Worm (Caenorhabditis elegans) whole organism, midembryonic: ENCODE measurements around the gene F44B9.2.

Experiments
- cog-1 ChIP-seq: sonication (generic microtip); optimal IDR thresholded peaks from 2 replicates; lab custom pipeline; 2016; ENCODE audit warnings: missing genetic modification characterization, missing compliant biosample characterization
- klf-2 ChIP-seq: fragments of 200-800 bp; sonication (Bioruptor generic); conservative IDR thresholded peaks from 2 replicates; pipeline ENCODE4 v1.3.6; 2022; ENCODE audit warnings: missing genetic modification reagents, missing genetic modification characterization, missing compliant biosample characterization
- ztf-23 ChIP-seq: fragments of 200-800 bp; sonication (Bioruptor generic); IDR thresholded peaks from 2 replicates; pipeline ENCODE4 v1.3.6; 2022; ENCODE audit warnings: missing genetic modification reagents, missing genetic modification characterization, missing compliant biosample characterization
- ztf-29 ChIP-seq: fragments of 200-800 bp; sonication (Bioruptor generic); IDR thresholded peaks from 2 replicates; pipeline ENCODE4 v1.3.6; 2022; ENCODE audit warnings: missing genetic modification reagents, missing genetic modification characterization, missing compliant biosample characterization

DNA sequence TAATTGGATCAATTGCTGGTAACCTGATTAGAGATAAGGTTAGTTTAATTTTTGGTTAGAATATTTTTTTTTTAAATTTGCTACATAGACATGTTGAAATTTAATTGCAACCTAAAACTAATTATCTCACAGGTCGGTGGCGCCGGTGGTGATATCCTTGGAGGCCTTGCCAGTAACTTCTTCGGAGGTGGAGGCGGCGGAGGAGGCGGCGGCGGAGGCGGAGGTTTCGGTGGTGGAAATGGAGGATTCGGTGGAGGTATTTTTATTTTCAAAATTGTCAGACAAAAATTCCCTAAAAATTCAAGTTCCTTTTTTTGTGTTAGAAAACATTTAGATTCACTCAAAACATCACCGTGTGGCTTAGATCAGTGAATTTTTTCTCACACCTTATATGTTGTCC lies 41.0 kb upstream of the F44B9.2 start:
- no peak for TF ChIP-seq ztf-29 (GFP tag; lab: Robert Waterston, UW)
- no peak for TF ChIP-seq ztf-23 (GFP tag; lab: Robert Waterston, UW)
- TF ChIP-seq klf-2 (GFP tag; lab: Robert Waterston, UW): no peak
- no peak for TF ChIP-seq cog-1 (tag; lab: Kevin White, UChicago)
